Worm (Caenorhabditis elegans): ENCODE measurements around the gene sec-31.
A peak's percentile ranks its signal among the peaks of the same experiment; 100 is the strongest.

sec-31 gene

ce11 chrIV:11326939-11327565, 44.5 kb downstream of the sec-31 start, which contains the start of gene B0035.21:
Gene B0035.21 (plus strand): TSS chrIV:11327260.
- TF ChIP-seq tbp1 (GFP tag; optimal IDR thresholded peaks at IDR 0.05) (no peak), ceh-100 (GFP tag; IDR thresholded peaks at IDR 0.05) (no peak), hmg-1.2 (GFP tag; IDR thresholded peaks at IDR 0.05) (peak; percentile 23; the same call in 1 of the 2 replicates), madf-8 (GFP tag; conservative IDR thresholded peaks at IDR 0.05) (peak; percentile 29; the same call in 1 of the 2 replicates), repo-1 (tag; optimal IDR thresholded peaks at IDR 0.05) (no peak), rcor-1 (GFP tag; IDR thresholded peaks at IDR 0.05) (peak; percentile 59; the same call in 1 of the 2 replicates), lin-26 (GFP tag; IDR thresholded peaks at IDR 0.05) (peak; percentile 87), dox-1 (GFP tag; IDR thresholded peaks at IDR 0.05) (peak; percentile 75), nfyb-1 (GFP tag; IDR thresholded peaks at IDR 0.05) (no peak), tbx-9 (tag; optimal IDR thresholded peaks at IDR 0.05; ENCODE audit: borderline replicate concordance) (no peak), ccch-3 (GFP tag; optimal IDR thresholded peaks at IDR 0.05) (no peak), hmg-20 (GFP tag; IDR thresholded peaks at IDR 0.05) (no peak), snpc-1.3 (tag; optimal IDR thresholded peaks at IDR 0.05; ENCODE audit: insufficient read depth) (peak; percentile 7), Y79H2A.3 (GFP tag; conservative IDR thresholded peaks at IDR 0.05) (0 out of 2 replicates have a peak, but pooled peaks have one; percentile 73), F33H1.4 (GFP tag; IDR thresholded peaks at IDR 0.05) (peak; percentile 22; the same call in 1 of the 2 replicates), sptf-2 (GFP tag; optimal IDR thresholded peaks at IDR 0.05) (no peak), lin-54 (GFP tag; optimal IDR thresholded peaks at IDR 0.05) (peak; percentile 27), madf-3 (GFP tag; IDR thresholded peaks at IDR 0.05) (0 out of 2 replicates have a peak, but pooled peaks have one; percentile 50), him-1 (tag; optimal IDR thresholded peaks at IDR 0.05) (peak; percentile 81), attf-6 (GFP tag; IDR thresholded peaks at IDR 0.05) (peak; percentile 84), let-526 (GFP tag; IDR thresholded peaks at IDR 0.05) (no peak), K11D2.4 (GFP tag; IDR thresholded peaks at IDR 0.05) (no peak), Y53G8AR.9 (GFP tag; conservative IDR thresholded peaks at IDR 0.05) (peak; percentile 76), B0019.2 (GFP tag; conservative IDR thresholded peaks at IDR 0.05) (0 out of 2 replicates have a peak, but pooled peaks have one; percentile 15), ekl-4 (GFP tag; IDR thresholded peaks at IDR 0.05) (peak; percentile 38; the same call in 1 of the 2 replicates), madf-6 (GFP tag; IDR thresholded peaks at IDR 0.05) (peak; percentile 73), ztf-25 (GFP tag; IDR thresholded peaks at IDR 0.05) (0 out of 2 replicates have a peak, but pooled peaks have one; percentile 16), D2030.7 (GFP tag; IDR thresholded peaks at IDR 0.05) (peak; percentile 53), bed-1 (GFP tag; IDR thresholded peaks at IDR 0.05) (no peak), lir-1 (GFP tag; conservative IDR thresholded peaks at IDR 0.05) (no peak), zfh-2 (GFP tag; conservative IDR thresholded peaks at IDR 0.05) (no peak), T07F8.4 (tag; optimal IDR thresholded peaks at IDR 0.05) (no peak), Y95B8A.8 (GFP tag; IDR thresholded peaks at IDR 0.05) (peak; percentile 70; the same call in 1 of the 2 replicates), egl-44 (GFP tag; IDR thresholded peaks at IDR 0.05) (0 out of 2 replicates have a peak, but pooled peaks have one; percentile 43), cebp-1 (GFP tag; IDR thresholded peaks at IDR 0.05) (no peak), cebp-1 (tag; optimal IDR thresholded peaks at IDR 0.05) (peak; percentile 10), F39B2.1 (GFP tag; IDR thresholded peaks at IDR 0.05) (peak; percentile 85), B0035.1 (tag; optimal IDR thresholded peaks at IDR 0.05) (no peak), hsf-1 (GFP tag; IDR thresholded peaks at IDR 0.05) (peak; percentile 64), C17E4.6 (GFP tag; IDR thresholded peaks at IDR 0.05) (peak; percentile 51; the same call in 1 of the 2 replicates), zim-3 (tag; optimal IDR thresholded peaks at IDR 0.05) (no peak)

Data from whole organism, young adult.